Fruit fly (Drosophila melanogaster) whole organism, embryonic: ENCODE results near the gene CG1896.

Source experiments
- Atf-2 ChIP-seq: fragments of 200-800 bp; sonication (Bioruptor generic); optimal IDR thresholded peaks from 2 replicates; lab custom pipeline; 2016; ENCODE audit warnings: missing biosample characterization, missing genetic modification characterization
- Blimp-1 ChIP-seq: fragments of 200-800 bp; sonication (Bioruptor generic); optimal IDR thresholded peaks from 3 replicates; lab custom pipeline; 2018; ENCODE audit warnings: missing biosample characterization, missing genetic modification characterization, mild to moderate bottlenecking, moderate library complexity, missing genetic modification reagents
- CG10209 ChIP-seq: fragments of 200-800 bp; sonication (Bioruptor generic); optimal IDR thresholded peaks from 3 replicates; lab custom pipeline; 2017; ENCODE audit warnings: missing biosample characterization, mild to moderate bottlenecking, missing genetic modification characterization, missing genetic modification reagents
- CG11560 ChIP-seq: fragments of 200-800 bp; sonication (Bioruptor generic); IDR thresholded peaks from 3 replicates; pipeline ENCODE4 v1.3.6; 2022; ENCODE audit warnings: missing biosample characterization, missing genetic modification characterization
- CG12155 ChIP-seq: fragments of 200-800 bp; sonication (Bioruptor generic); optimal IDR thresholded peaks from 3 replicates; lab custom pipeline; 2016; ENCODE audit warnings: missing biosample characterization, missing genetic modification characterization
- CG13624 ChIP-seq: fragments of 200-800 bp; sonication (Bioruptor generic); optimal IDR thresholded peaks from 2 replicates; lab custom pipeline; 2016; ENCODE audit warnings: missing biosample characterization, missing genetic modification characterization
- CG13775 ChIP-seq: fragments of 200-800 bp; sonication (Bioruptor generic); optimal IDR thresholded peaks from 3 replicates; lab custom pipeline; 2017; ENCODE audit warnings: missing biosample characterization, mild to moderate bottlenecking, missing genetic modification characterization
- CG14860 ChIP-seq: fragments of 200-800 bp; sonication (Bioruptor generic); IDR thresholded peaks from 3 replicates; pipeline ENCODE4 v1.3.6; 2022; ENCODE audit warnings: missing biosample characterization, missing genetic modification characterization; ENCODE audit not compliant: partially characterized antibody
- CG17568 ChIP-seq: fragments of 200-800 bp; sonication (Bioruptor generic); optimal IDR thresholded peaks from 2 replicates; lab custom pipeline; 2018; ENCODE audit warnings: missing biosample characterization, mild to moderate bottlenecking, missing genetic modification characterization, moderate library complexity
- CG17802 ChIP-seq: fragments of 200-800 bp; sonication (Bioruptor generic); optimal IDR thresholded peaks from 2 replicates; lab custom pipeline; 2018; ENCODE audit warnings: missing biosample characterization, mild to moderate bottlenecking, missing genetic modification characterization, moderate library complexity
- CG30403 ChIP-seq: fragments of 200-800 bp; sonication (Bioruptor generic); optimal IDR thresholded peaks from 3 replicates; lab custom pipeline; 2016; ENCODE audit warnings: missing biosample characterization, missing genetic modification characterization
- CG3407 ChIP-seq: fragments of 200-800 bp; sonication (Bioruptor generic); optimal IDR thresholded peaks from 2 replicates; lab custom pipeline; 2018; ENCODE audit warnings: missing biosample characterization, mild to moderate bottlenecking, missing genetic modification characterization
- CG3847 ChIP-seq: fragments of 200-800 bp; sonication (Bioruptor generic); IDR thresholded peaks from 2 replicates; pipeline ENCODE4 v1.3.6; 2022; ENCODE audit warnings: missing biosample characterization, missing genetic modification characterization
- CG7372 ChIP-seq: fragments of 200-800 bp; sonication (Bioruptor generic); IDR thresholded peaks from 2 replicates; pipeline ENCODE4 v1.3.6; 2022; ENCODE audit warnings: missing biosample characterization, missing genetic modification characterization
- CG7963 ChIP-seq: fragments of 200-800 bp; sonication (Bioruptor generic); IDR thresholded peaks from 3 replicates; pipeline ENCODE4 v1.3.6; 2022; ENCODE audit warnings: missing biosample characterization, missing genetic modification characterization; ENCODE audit not compliant: partially characterized antibody
- CG7987 ChIP-seq: fragments of 200-800 bp; sonication (Bioruptor generic); optimal IDR thresholded peaks from 2 replicates; lab custom pipeline; 2018; ENCODE audit warnings: missing biosample characterization, mild to moderate bottlenecking, missing genetic modification characterization, moderate library complexity
- CG9609 ChIP-seq: fragments of 200-800 bp; sonication (Bioruptor generic); optimal IDR thresholded peaks from 3 replicates; lab custom pipeline; 2016; ENCODE audit warnings: missing biosample characterization, missing genetic modification characterization
- Camta ChIP-seq: fragments of 200-800 bp; sonication (Bioruptor generic); optimal IDR thresholded peaks from 2 replicates; lab custom pipeline; 2016; ENCODE audit warnings: missing biosample characterization, missing genetic modification characterization
- D19A ChIP-seq: fragments of 200-800 bp; optimal IDR thresholded peaks from 3 replicates; lab custom pipeline; 2019; ENCODE audit warnings: missing biosample characterization, mild to moderate bottlenecking, missing genetic modification characterization, moderate library complexity
- Dek ChIP-seq: fragments of 200-800 bp; sonication (Bioruptor generic); optimal IDR thresholded peaks from 3 replicates; lab custom pipeline; 2019; ENCODE audit warnings: missing biosample characterization, mild to moderate bottlenecking, missing genetic modification characterization, moderate library complexity
- E2f2 ChIP-seq: fragments of 200-800 bp; sonication (Bioruptor generic); IDR thresholded peaks from 2 replicates; pipeline ENCODE4 v1.3.6; 2022; ENCODE audit warnings: missing biosample characterization, missing genetic modification characterization
- Hand ChIP-seq: fragments of 200-800 bp; sonication (Bioruptor generic); optimal IDR thresholded peaks from 2 replicates; lab custom pipeline; 2017; ENCODE audit warnings: mild to moderate bottlenecking, missing biosample characterization, missing genetic modification reagents, missing genetic modification characterization
- Hr39 ChIP-seq: fragments of >200 bp; optimal IDR thresholded peaks from 2 replicates; lab custom pipeline; 2017
- Hsf ChIP-seq: fragments of 200-800 bp; sonication (Bioruptor generic); optimal IDR thresholded peaks from 3 replicates; lab custom pipeline; 2016; ENCODE audit warnings: missing biosample characterization, missing genetic modification characterization
- NC2β ChIP-seq: fragments of 200-800 bp; sonication (Bioruptor generic); optimal IDR thresholded peaks from 2 replicates; lab custom pipeline; 2016; ENCODE audit warnings: missing biosample characterization, missing genetic modification characterization
- Nf-YA ChIP-seq: fragments of 200-800 bp; sonication (Bioruptor generic); IDR thresholded peaks from 2 replicates; pipeline ENCODE4 v1.3.6; 2022; ENCODE audit warnings: missing biosample characterization, missing genetic modification characterization
- Sry-β ChIP-seq: fragments of 200-800 bp; sonication (Bioruptor generic); optimal IDR thresholded peaks from 2 replicates; lab custom pipeline; 2018; ENCODE audit warnings: missing biosample characterization, mild to moderate bottlenecking, missing genetic modification characterization, moderate library complexity
- Stat92E ChIP-seq, 3 experiments: fragments of >200 bp in 2 of 3; fragments of 200-800 bp in 1 of 3; sonication (Bioruptor generic) in 1 of 3; optimal IDR thresholded peaks; 2 replicates each; lab custom pipeline; 2017 to 2019; ENCODE audit warnings: missing biosample characterization in 3 of 3, missing genetic modification characterization in 3 of 3, mild to moderate bottlenecking in 1 of 3, moderate library complexity in 1 of 3
- amos ChIP-seq: fragments of 200-800 bp; sonication (Bioruptor generic); IDR thresholded peaks from 2 replicates; pipeline ENCODE4 v1.3.6; 2022; ENCODE audit warnings: missing biosample characterization, missing genetic modification characterization; ENCODE audit not compliant: partially characterized antibody
- dimm ChIP-seq: fragments of 200-800 bp; sonication (Bioruptor generic); IDR thresholded peaks from 2 replicates; pipeline ENCODE4 v1.3.6; 2022; ENCODE audit warnings: missing biosample characterization, missing genetic modification characterization
- eve ChIP-seq, 2 experiments: fragments of >200 bp; optimal IDR thresholded peaks; 2 replicates each; lab custom pipeline; 2017; ENCODE audit warnings: missing biosample characterization in 2 of 2, missing genetic modification characterization in 2 of 2
- fd64A ChIP-seq: fragments of 200-800 bp; sonication (Bioruptor generic); optimal IDR thresholded peaks from 3 replicates; lab custom pipeline; 2018; ENCODE audit warnings: missing biosample characterization, mild to moderate bottlenecking, missing genetic modification characterization
- hbn ChIP-seq: fragments of 200-800 bp; sonication (Bioruptor generic); IDR thresholded peaks from 2 replicates; pipeline ENCODE4 v1.3.6; 2022; ENCODE audit warnings: missing biosample characterization, missing genetic modification characterization; ENCODE audit not compliant: partially characterized antibody
- hkb ChIP-seq, 2 experiments: fragments of 200-800 bp in 1 of 2; fragments of >200 bp in 1 of 2; sonication (Bioruptor generic) in 1 of 2; IDR thresholded peaks in 1 of 2; optimal IDR thresholded peaks in 1 of 2; 2 replicates each; pipeline versions ENCODE4 v1.3.6 to Lab custom; 2017 to 2022; ENCODE audit warnings: missing biosample characterization in 1 of 2, missing genetic modification characterization in 1 of 2
- kay ChIP-seq: fragments of 200-800 bp; sonication (Bioruptor generic); optimal IDR thresholded peaks from 2 replicates; lab custom pipeline; 2016; ENCODE audit warnings: missing biosample characterization, missing genetic modification characterization
- lola ChIP-seq, 3 experiments: fragments of >200 bp in 2 of 3; fragments of 200-800 bp in 1 of 3; sonication (Bioruptor generic) in 1 of 3; optimal IDR thresholded peaks; 2 replicates each; lab custom pipeline; 2017 to 2019; ENCODE audit warnings: missing biosample characterization in 3 of 3, missing genetic modification characterization in 3 of 3, mild to moderate bottlenecking in 1 of 3, moderate library complexity in 1 of 3
- mirr ChIP-seq: fragments of 200-800 bp; sonication (Bioruptor generic); optimal IDR thresholded peaks from 3 replicates; lab custom pipeline; 2018; ENCODE audit warnings: missing biosample characterization, mild to moderate bottlenecking, missing genetic modification characterization
- nau ChIP-seq: fragments of 200-800 bp; sonication (Bioruptor generic); optimal IDR thresholded peaks from 3 replicates; lab custom pipeline; 2017; ENCODE audit warnings: missing biosample characterization, mild to moderate bottlenecking, missing genetic modification characterization, missing genetic modification reagents
- otp ChIP-seq: fragments of 200-800 bp; sonication (Bioruptor generic); IDR thresholded peaks from 3 replicates; pipeline ENCODE4, ENCODE4 v1.3.6; 2022; ENCODE audit warnings: missing biosample characterization, missing genetic modification characterization
- p53 ChIP-seq: fragments of 200-800 bp; sonication (Bioruptor generic); optimal IDR thresholded peaks from 2 replicates; lab custom pipeline; 2016; ENCODE audit warnings: missing biosample characterization, missing genetic modification characterization
- peb ChIP-seq: fragments of 200-800 bp; sonication (Bioruptor generic); IDR thresholded peaks from 2 replicates; pipeline ENCODE4 v1.3.6; 2022; ENCODE audit warnings: missing biosample characterization, missing genetic modification characterization
- sc ChIP-seq, 3 experiments: fragments of >200 bp in 2 of 3; fragments of 200-800 bp in 1 of 3; sonication (Bioruptor generic) in 1 of 3; optimal IDR thresholded peaks; 2 replicates in 2 of 3; 3 replicates in 1 of 3; lab custom pipeline; 2017; ENCODE audit warnings: mild to moderate bottlenecking in 1 of 3, missing biosample characterization in 1 of 3, missing genetic modification characterization in 1 of 3, missing genetic modification reagents in 1 of 3
- sr ChIP-seq: fragments of 200-800 bp; sonication (Bioruptor generic); IDR thresholded peaks from 3 replicates; pipeline ENCODE4 v1.3.6; 2022; ENCODE audit warnings: missing biosample characterization, missing genetic modification characterization
- tna ChIP-seq: fragments of 200-800 bp; sonication (Bioruptor generic); IDR thresholded peaks from 2 replicates; pipeline ENCODE4 v1.3.6; 2022; ENCODE audit warnings: missing biosample characterization, missing genetic modification characterization; ENCODE audit not compliant: partially characterized antibody
- unc-4 ChIP-seq: fragments of 200-800 bp; sonication (Bioruptor generic); IDR thresholded peaks from 2 replicates; pipeline ENCODE4 v1.3.6; 2022; ENCODE audit warnings: missing biosample characterization, missing genetic modification characterization; ENCODE audit not compliant: partially characterized antibody
- zen2 ChIP-seq: fragments of 200-800 bp; sonication (Bioruptor generic); IDR thresholded peaks from 3 replicates; pipeline ENCODE4 v1.3.6; 2022; ENCODE audit warnings: missing biosample characterization, missing genetic modification characterization; ENCODE audit not compliant: partially characterized antibody

CG1896 gene

dm6 chr3R:31776583-31777362 lies 32.7 kb downstream of the CG1896 start, which contains the start of the genes CG2126 and faf (continued):
- TF ChIP-seq CG17802 (tag; lab: Kevin White, UChicago): peak; percentile 35
- TF ChIP-seq CG14860 (GFP tag; lab: Robert Waterston, UW): peak; percentile 33; the same call in 2 of the 3 replicates
- peak; percentile 79 for TF ChIP-seq Dek (tag; lab: Kevin White, UChicago)
- TF ChIP-seq Nf-YA (GFP tag; lab: Robert Waterston, UW): peak; percentile 46; the same call in 1 of the 2 replicates
- TF ChIP-seq CG17568 (GFP tag; lab: Kevin White, UChicago): no peak
- peak; percentile 75 for TF ChIP-seq kay (GFP tag; lab: Kevin White, UChicago)
- TF ChIP-seq sc (optimal IDR thresholded peaks at IDR 0.05; lab: Kevin White, UChicago): no peak
- peak; percentile 36 for TF ChIP-seq sc (GFP tag; optimal IDR thresholded peaks at IDR 0.05; lab: Kevin White, UChicago)
- TF ChIP-seq otp: 0 out of 3 replicates have a peak, but pooled peaks have one; percentile 44
- peak; percentile 34 for TF ChIP-seq Atf-2
- TF ChIP-seq hkb (optimal IDR thresholded peaks at IDR 0.05; lab: Kevin White, UChicago): no peak
- TF ChIP-seq hkb (GFP tag; IDR thresholded peaks at IDR 0.05; lab: Robert Waterston, UW): peak; percentile 79
- TF ChIP-seq nau: no peak
- 0 out of 3 replicates have a peak, but pooled peaks have one; percentile 29 for TF ChIP-seq sr (GFP tag; lab: Robert Waterston, UW)
- TF ChIP-seq CG3847: peak; percentile 71
- TF ChIP-seq Stat92E (GFP tag; optimal IDR thresholded peaks at IDR 0.05; lab: Kevin White, UChicago): no peak
- TF ChIP-seq dimm: peak; percentile 49; the same call in 1 of the 2 replicates
- TF ChIP-seq eve (GFP tag; optimal IDR thresholded peaks at IDR 0.05; lab: Kevin White, UChicago): no peak
- no peak for TF ChIP-seq D19A (tag; lab: Kevin White, UChicago)
- TF ChIP-seq unc-4: peak; percentile 50; the same call in 1 of the 2 replicates
- peak; percentile 78 for TF ChIP-seq Blimp-1 (GFP tag; lab: Kevin White, UChicago)
- TF ChIP-seq CG7987 (GFP tag; lab: Kevin White, UChicago): peak; percentile 36
- TF ChIP-seq lola (GFP tag; optimal IDR thresholded peaks at IDR 0.05; lab: Kevin White, UChicago): peak in 1 of 3 experiments; percentile 72
- TF ChIP-seq hbn (GFP tag; lab: Robert Waterston, UW): no peak; the same call in 1 of the 2 replicates
- TF ChIP-seq CG9609: peak; percentile 45
- TF ChIP-seq Hand (GFP tag; lab: Kevin White, UChicago): peak; percentile 23
- no peak for TF ChIP-seq Hr39
- no peak for TF ChIP-seq zen2
- peak; percentile 75 for TF ChIP-seq CG12155 (GFP tag; lab: Kevin White, UChicago)
- no peak for TF ChIP-seq p53
- no peak for TF ChIP-seq Sry-β
- TF ChIP-seq CG7963 (GFP tag; lab: Robert Waterston, UW): no peak
- peak; percentile 79 for TF ChIP-seq CG13775 (GFP tag; lab: Kevin White, UChicago)
- peak; percentile 57; the same call in 1 of the 2 replicates for TF ChIP-seq CG7372
- peak; percentile 51 for TF ChIP-seq E2f2 (GFP tag; lab: Robert Waterston, UW)
- TF ChIP-seq CG10209: peak; percentile 73
- TF ChIP-seq tna (GFP tag; lab: Robert Waterston, UW): no peak; the same call in 1 of the 2 replicates
- peak; percentile 65 for TF ChIP-seq CG3407 (GFP tag; lab: Kevin White, UChicago)
- TF ChIP-seq fd64A (GFP tag; lab: Kevin White, UChicago): no peak
- 0 out of 3 replicates have a peak, but pooled peaks have one; percentile 34 for TF ChIP-seq CG11560 (tag; lab: Robert Waterston, UW)
- TF ChIP-seq NC2β (GFP tag; lab: Kevin White, UChicago): peak; percentile 49
- peak; percentile 44; the same call in 1 of the 2 replicates for TF ChIP-seq amos (GFP tag; lab: Robert Waterston, UW)
- TF ChIP-seq Hsf (GFP tag; lab: Kevin White, UChicago): peak; percentile 58
- TF ChIP-seq Camta (GFP tag; lab: Kevin White, UChicago): peak; percentile 23
- peak; percentile 47 for TF ChIP-seq mirr (GFP tag; lab: Kevin White, UChicago)
- no peak for TF ChIP-seq peb (GFP tag; lab: Robert Waterston, UW)
- TF ChIP-seq CG30403 (GFP tag; lab: Kevin White, UChicago): peak; percentile 84
- TF ChIP-seq CG13624 (GFP tag; lab: Kevin White, UChicago): peak; percentile 37
